Worm (Caenorhabditis elegans) whole organism, L1 larva: ENCODE data around the gene fbxb-20.

Experiments used
- ama-1 ChIP-seq: fragments of 150-350 bp; optimal IDR thresholded peaks from 2 replicates; lab custom pipeline; 2014
- ceh-63 ChIP-seq: fragments of 200-800 bp; sonication (Bioruptor generic); optimal IDR thresholded peaks from 2 replicates; lab custom pipeline; 2018; ENCODE audit warnings: mild to moderate bottlenecking, missing genetic modification characterization, missing compliant biosample characterization
- ceh-8 ChIP-seq: fragments of 200-800 bp; sonication (Bioruptor generic); optimal IDR thresholded peaks from 2 replicates; lab custom pipeline; 2018; ENCODE audit warnings: mild to moderate bottlenecking, missing genetic modification characterization, moderate library complexity, missing compliant biosample characterization
- ceh-88 ChIP-seq: fragments of 200-800 bp; sonication (Bioruptor generic); IDR thresholded peaks from 2 replicates; pipeline ENCODE4 v1.3.6; 2022; ENCODE audit warnings: missing genetic modification characterization, missing compliant biosample characterization
- ceh-90 ChIP-seq: sonication (generic microtip); optimal IDR thresholded peaks from 2 replicates; lab custom pipeline; 2016; ENCODE audit warnings: missing genetic modification characterization, missing compliant biosample characterization
- efl-1 ChIP-seq, 4 experiments: fragments of 150-350 bp; optimal IDR thresholded peaks in 3 of 4; peaks in 1 of 4; 1 replicate in 1 of 4; 2 replicates in 3 of 4; lab custom pipeline; 2014; ENCODE audit warnings: missing biosample characterization in 2 of 4, missing genetic modification characterization in 2 of 4, missing genetic modification reagents in 2 of 4
- egl-13 ChIP-seq: sonication (generic microtip); optimal IDR thresholded peaks from 2 replicates; lab custom pipeline; 2016; ENCODE audit warnings: missing genotype, missing genetic modification reagents, missing genetic modification characterization, missing compliant biosample characterization
- fkh-8 ChIP-seq: sonication (generic microtip); optimal IDR thresholded peaks from 2 replicates; lab custom pipeline; 2016; ENCODE audit warnings: mild to moderate bottlenecking, missing genetic modification characterization, missing compliant biosample characterization
- hlh-17 ChIP-seq: fragments of 200-800 bp; sonication (Bioruptor generic); optimal IDR thresholded peaks from 2 replicates; lab custom pipeline; 2018; ENCODE audit warnings: missing genetic modification characterization, mild to moderate bottlenecking, missing compliant biosample characterization, moderate library complexity, borderline replicate concordance
- hpl-2 ChIP-seq: fragments of 150-350 bp; optimal IDR thresholded peaks from 2 replicates; lab custom pipeline; 2014; ENCODE audit warnings: missing biosample characterization, missing genetic modification reagents, missing genetic modification characterization
- lin-13 ChIP-seq: fragments of 150-350 bp; optimal IDR thresholded peaks from 2 replicates; lab custom pipeline; 2014; ENCODE audit warnings: missing biosample characterization, missing genetic modification reagents, missing genetic modification characterization
- lin-39 ChIP-seq: fragments of 150-350 bp; optimal IDR thresholded peaks from 2 replicates; lab custom pipeline; 2014; ENCODE audit warnings: missing biosample characterization, missing genetic modification reagents, missing genetic modification characterization
- mdl-1 ChIP-seq, 2 experiments: fragments of 150-350 bp; optimal IDR thresholded peaks; 2 replicates each; lab custom pipeline; 2014 to 2017; ENCODE audit warnings: missing biosample characterization in 2 of 2, missing genetic modification characterization in 2 of 2, inconsistent platforms in 1 of 2
- mef-2 ChIP-seq: fragments of 150-350 bp; optimal IDR thresholded peaks from 2 replicates; lab custom pipeline; 2014; ENCODE audit warnings: missing biosample characterization, missing genetic modification characterization
- nhr-237 ChIP-seq: fragments of 150-350 bp; optimal IDR thresholded peaks from 2 replicates; lab custom pipeline; 2014; ENCODE audit warnings: missing biosample characterization, missing genetic modification characterization
- nhr-28 ChIP-seq: fragments of 150-350 bp; optimal IDR thresholded peaks from 2 replicates; lab custom pipeline; 2014; ENCODE audit warnings: missing biosample characterization, missing genetic modification characterization
- nhr-47 ChIP-seq: sonication (generic microtip); optimal IDR thresholded peaks from 2 replicates; lab custom pipeline; 2016; ENCODE audit warnings: mild to moderate bottlenecking, missing genetic modification characterization, moderate library complexity, missing compliant biosample characterization
- nhr-71 ChIP-seq: sonication (generic microtip); optimal IDR thresholded peaks from 2 replicates; lab custom pipeline; 2016; ENCODE audit warnings: mild to moderate bottlenecking, missing genetic modification characterization, moderate library complexity, missing compliant biosample characterization
- nhr-77 ChIP-seq: fragments of 150-350 bp; optimal IDR thresholded peaks from 2 replicates; lab custom pipeline; 2014; ENCODE audit warnings: missing biosample characterization, missing genetic modification characterization
- nhr-85 ChIP-seq: sonication (generic microtip); peaks from one replicate; lab custom pipeline; 2016; ENCODE audit warnings: missing genetic modification characterization, inconsistent platforms, missing compliant biosample characterization
- nhr-90 ChIP-seq: sonication (generic microtip); optimal IDR thresholded peaks from 2 replicates; lab custom pipeline; 2016; ENCODE audit warnings: mild to moderate bottlenecking, missing genetic modification characterization, missing compliant biosample characterization; ENCODE audit not compliant: poor library complexity
- pag-3 ChIP-seq: sonication (generic microtip); optimal IDR thresholded peaks from 2 replicates; lab custom pipeline; 2017; ENCODE audit warnings: missing genetic modification characterization, mild to moderate bottlenecking, missing compliant biosample characterization, antibody characterized with exemption, borderline replicate concordance; ENCODE audit not compliant: insufficient read depth
- snpc-4 ChIP-seq: fragments of 150-350 bp; optimal IDR thresholded peaks from 2 replicates; lab custom pipeline; 2014; ENCODE audit warnings: missing biosample characterization, missing genetic modification characterization
- sptf-1 ChIP-seq: fragments of 150-350 bp; optimal IDR thresholded peaks from 2 replicates; lab custom pipeline; 2014; ENCODE audit warnings: missing biosample characterization, missing genetic modification characterization
- tbx-2 ChIP-seq: sonication (generic microtip); optimal IDR thresholded peaks from 2 replicates; lab custom pipeline; 2016; ENCODE audit warnings: missing genetic modification characterization, missing compliant biosample characterization
- tlp-1 ChIP-seq: fragments of 150-350 bp; optimal IDR thresholded peaks from 2 replicates; lab custom pipeline; 2014; ENCODE audit warnings: missing biosample characterization, missing genetic modification characterization
- unc-30 ChIP-seq: sonication (generic microtip); optimal IDR thresholded peaks from 2 replicates; lab custom pipeline; 2017; ENCODE audit warnings: missing biosample characterization, missing genetic modification characterization
- xbp-1 ChIP-seq: sonication (generic microtip); optimal IDR thresholded peaks from 2 replicates; lab custom pipeline; 2016; ENCODE audit warnings: missing genetic modification characterization, missing compliant biosample characterization
- ztf-11 ChIP-seq, 2 experiments: sonication (generic microtip); optimal IDR thresholded peaks; 2 replicates each; lab custom pipeline; 2016 to 2017; ENCODE audit warnings: missing genetic modification characterization in 2 of 2, missing biosample characterization in 1 of 2, missing compliant biosample characterization in 1 of 2

fbxb-20 gene

ce11 chrII:1603049-1603448 is 47.4 kb downstream of the fbxb-20 start:
- TF ChIP-seq nhr-71 (tag; lab: Kevin White, UChicago) (no peak), ceh-88 (GFP tag; lab: Robert Waterston, UW) (no peak), lin-39 (tag; lab: Kevin White, UChicago) (no peak), ztf-11 (tag; optimal IDR thresholded peaks at IDR 0.05; lab: Kevin White, UChicago) (no peak), nhr-77 (tag; lab: Kevin White, UChicago) (no peak), ceh-8 (no peak), ceh-63 (GFP tag; lab: Kevin White, UChicago) (no peak), nhr-28 (no peak), ama-1 (lab: Kevin White, UChicago) (no peak), mdl-1 (tag; optimal IDR thresholded peaks at IDR 0.05; lab: Kevin White, UChicago) (no peak), xbp-1 (tag; lab: Kevin White, UChicago) (no peak), pag-3 (tag; lab: Kevin White, UChicago) (no peak), lin-13 (GFP tag; lab: Kevin White, UChicago) (no peak)

DNA sequence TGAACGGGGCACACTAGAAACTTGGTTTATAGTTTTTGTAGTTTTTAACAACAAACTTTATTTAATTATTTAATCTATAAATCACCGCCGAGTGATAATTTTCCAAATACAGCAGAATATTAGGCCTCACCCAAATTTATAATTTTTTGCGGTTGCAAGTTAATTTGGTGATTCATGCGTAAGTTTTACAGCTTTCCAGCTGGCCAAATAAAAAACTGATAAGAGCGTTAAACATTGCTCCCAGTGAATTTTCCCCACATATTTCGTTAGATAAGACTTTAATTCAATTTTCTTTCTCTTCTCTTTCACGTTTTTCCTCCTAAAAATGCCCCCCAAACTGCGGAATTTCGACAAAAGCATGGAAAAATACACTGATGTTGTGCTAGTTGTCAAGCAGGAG is 48.9 kb downstream of the fbxb-20 start, which contains the start of gene bath-47:
Gene bath-47 (plus strand): TSS at position 305 of the 400 bp plus-strand sequence.
- no peak for TF ChIP-seq nhr-90 (tag; lab: Kevin White, UChicago)
- TF ChIP-seq nhr-237 (tag; lab: Kevin White, UChicago) = no peak
- TF ChIP-seq nhr-28 = no peak
- TF ChIP-seq efl-1 (optimal IDR thresholded peaks at IDR 0.05; lab: Kevin White, UChicago) = no peak
- no peak for TF ChIP-seq efl-1 (GFP tag; optimal IDR thresholded peaks at IDR 0.05 in 1 of 2; lab: Kevin White, UChicago)
- TF ChIP-seq fkh-8 (tag; lab: Kevin White, UChicago) = no peak
- no peak for TF ChIP-seq nhr-85 (tag; lab: Kevin White, UChicago)
- TF ChIP-seq unc-30 (tag; lab: Kevin White, UChicago) = no peak
- no peak for TF ChIP-seq tbx-2 (tag; lab: Kevin White, UChicago)
- no peak for TF ChIP-seq ceh-90 (tag; lab: Kevin White, UChicago)
- no peak for TF ChIP-seq ama-1 (lab: Kevin White, UChicago)
- TF ChIP-seq egl-13 = no peak
- TF ChIP-seq pag-3 (tag; lab: Kevin White, UChicago) = no peak
- no peak for TF ChIP-seq sptf-1
- TF ChIP-seq mef-2 (tag; lab: Kevin White, UChicago) = no peak
- no peak for TF ChIP-seq snpc-4 (tag; lab: Kevin White, UChicago)
- TF ChIP-seq tlp-1 (tag; lab: Kevin White, UChicago) = no peak
- no peak for TF ChIP-seq nhr-47 (tag; lab: Kevin White, UChicago)
- no peak for TF ChIP-seq hpl-2

- no peak for TF ChIP-seq tbx-2 (tag; lab: Kevin White, UChicago)
- TF ChIP-seq ztf-11 (tag; optimal IDR thresholded peaks at IDR 0.05; lab: Kevin White, UChicago) = no peak
- TF ChIP-seq hlh-17 (GFP tag; lab: Kevin White, UChicago) = no peak
Measured at ce11 chrII:1600661-1601060, 49.7 kb downstream of the fbxb-20 start, which contains the start of gene bath-26. Gene bath-26 (minus strand): TSS chrII:1600761.
